Fruit fly (Drosophila melanogaster) whole organism, prepupa: ENCODE measurements around the gene CG10681.

Experiments
- Blimp-1 ChIP-seq: fragments of 200-800 bp; sonication (Bioruptor generic); optimal IDR thresholded peaks from 3 replicates; lab custom pipeline; 2017; ENCODE audit warnings: missing biosample characterization, missing genetic modification characterization, mild to moderate bottlenecking, moderate library complexity, missing genetic modification reagents
- CG10631 ChIP-seq: fragments of 200-800 bp; sonication (Bioruptor generic); optimal IDR thresholded peaks from 2 replicates; lab custom pipeline; 2016; ENCODE audit warnings: missing biosample characterization, missing genetic modification characterization
- CG11294 ChIP-seq: fragments of 200-800 bp; sonication (Bioruptor generic); IDR thresholded peaks from 2 replicates; pipeline ENCODE4 v1.3.6; 2022; ENCODE audit warnings: missing biosample characterization, missing genetic modification characterization
- CG11762 ChIP-seq: fragments of 200-800 bp; sonication (Bioruptor generic); optimal IDR thresholded peaks from 3 replicates; lab custom pipeline; 2016; ENCODE audit warnings: missing biosample characterization, missing genetic modification characterization; ENCODE audit not compliant: insufficient read depth
- CG11902 ChIP-seq: fragments of 200-800 bp; sonication (Bioruptor generic); optimal IDR thresholded peaks from 3 replicates; lab custom pipeline; 2016; ENCODE audit warnings: missing biosample characterization, missing genetic modification characterization
- CG1621 ChIP-seq: fragments of 200-800 bp; sonication (Bioruptor generic); optimal IDR thresholded peaks from 3 replicates; lab custom pipeline; 2018; ENCODE audit warnings: missing biosample characterization, mild to moderate bottlenecking, missing genetic modification characterization
- CG16779 ChIP-seq: fragments of 200-800 bp; sonication (Bioruptor generic); optimal IDR thresholded peaks from 3 replicates; lab custom pipeline; 2017; ENCODE audit warnings: missing biosample characterization, mild to moderate bottlenecking, missing genetic modification characterization
- CG3032 ChIP-seq: fragments of 200-800 bp; optimal IDR thresholded peaks from 2 replicates; lab custom pipeline; 2019; ENCODE audit warnings: missing biosample characterization, mild to moderate bottlenecking, missing genetic modification characterization, moderate library complexity
- CG31627 ChIP-seq: fragments of 200-800 bp; sonication (Bioruptor generic); optimal IDR thresholded peaks from 3 replicates; lab custom pipeline; 2016; ENCODE audit warnings: missing biosample characterization, missing genetic modification characterization
- CG34406 ChIP-seq: fragments of 200-800 bp; sonication (Bioruptor generic); optimal IDR thresholded peaks from 3 replicates; lab custom pipeline; 2016; ENCODE audit warnings: missing biosample characterization, missing genetic modification characterization
- CG3919 ChIP-seq: fragments of 200-800 bp; sonication (Bioruptor generic); optimal IDR thresholded peaks from 3 replicates; lab custom pipeline; 2016; ENCODE audit warnings: missing biosample characterization, missing genetic modification characterization
- CG4318 ChIP-seq: fragments of 200-800 bp; sonication (Bioruptor generic); optimal IDR thresholded peaks from 3 replicates; lab custom pipeline; 2017; ENCODE audit warnings: missing biosample characterization, mild to moderate bottlenecking, missing genetic modification characterization
- CG6163 ChIP-seq: fragments of 200-800 bp; sonication (Bioruptor generic); IDR thresholded peaks from 3 replicates; pipeline ENCODE4 v1.3.6; 2022; ENCODE audit warnings: missing biosample characterization, missing genetic modification characterization
- CG6854 ChIP-seq: fragments of 200-800 bp; sonication (Bioruptor generic); optimal IDR thresholded peaks from 2 replicates; lab custom pipeline; 2017; ENCODE audit warnings: missing biosample characterization, mild to moderate bottlenecking, missing genetic modification characterization
- CG7368 ChIP-seq: fragments of 200-800 bp; sonication (Bioruptor generic); optimal IDR thresholded peaks from 3 replicates; lab custom pipeline; 2016; ENCODE audit warnings: missing biosample characterization, missing genetic modification characterization
- CG8319 ChIP-seq: fragments of 200-800 bp; sonication (Bioruptor generic); optimal IDR thresholded peaks from 3 replicates; lab custom pipeline; 2016; ENCODE audit warnings: missing biosample characterization, missing genetic modification characterization
- CG8632 ChIP-seq: fragments of 200-800 bp; sonication (Bioruptor generic); optimal IDR thresholded peaks from 3 replicates; lab custom pipeline; 2016; ENCODE audit warnings: missing biosample characterization, missing genetic modification characterization
- CG9139 ChIP-seq: fragments of 200-800 bp; sonication (Bioruptor generic); optimal IDR thresholded peaks from 3 replicates; lab custom pipeline; 2017; ENCODE audit warnings: missing biosample characterization, mild to moderate bottlenecking, missing genetic modification characterization
- Eip75B ChIP-seq: fragments of 200-800 bp; sonication (Bioruptor generic); optimal IDR thresholded peaks from 3 replicates; lab custom pipeline; 2016; ENCODE audit warnings: missing biosample characterization, missing genetic modification characterization
- Eip93F ChIP-seq: fragments of 200-800 bp; sonication (Bioruptor generic); optimal IDR thresholded peaks from 2 replicates; lab custom pipeline; 2016; ENCODE audit warnings: missing biosample characterization, mild to moderate bottlenecking, missing genetic modification characterization
- Ets21C ChIP-seq: fragments of 200-800 bp; sonication (Bioruptor generic); optimal IDR thresholded peaks from 3 replicates; lab custom pipeline; 2016; ENCODE audit warnings: missing biosample characterization, missing genetic modification characterization
- Ets96B ChIP-seq: fragments of 200-800 bp; optimal IDR thresholded peaks from 2 replicates; lab custom pipeline; 2019; ENCODE audit warnings: missing biosample characterization, mild to moderate bottlenecking, missing genetic modification characterization, moderate library complexity
- Hr38 ChIP-seq: sonication (Bioruptor generic); optimal IDR thresholded peaks from 2 replicates; lab custom pipeline; 2016; ENCODE audit warnings: missing biosample characterization, missing genetic modification characterization
- Hr39 ChIP-seq: fragments of 200-800 bp; sonication (Bioruptor generic); optimal IDR thresholded peaks from 2 replicates; lab custom pipeline; 2016; ENCODE audit warnings: missing biosample characterization, missing genetic modification characterization
- Met ChIP-seq: fragments of 200-800 bp; sonication (Bioruptor generic); optimal IDR thresholded peaks from 3 replicates; lab custom pipeline; 2016; ENCODE audit warnings: missing biosample characterization, missing genetic modification characterization
- OdsH ChIP-seq: fragments of 200-800 bp; sonication (Bioruptor generic); optimal IDR thresholded peaks from 3 replicates; lab custom pipeline; 2016; ENCODE audit warnings: missing biosample characterization, missing genetic modification characterization
- Smox ChIP-seq: fragments of 200-800 bp; sonication (Bioruptor generic); optimal IDR thresholded peaks from 3 replicates; lab custom pipeline; 2016; ENCODE audit warnings: missing biosample characterization, missing genetic modification characterization
- Sox102F ChIP-seq: fragments of 200-800 bp; sonication (Bioruptor generic); optimal IDR thresholded peaks from 2 replicates; lab custom pipeline; 2016; ENCODE audit warnings: missing biosample characterization, mild to moderate bottlenecking, missing genetic modification characterization
- Sox14 ChIP-seq: fragments of 200-800 bp; sonication (Bioruptor generic); optimal IDR thresholded peaks from 3 replicates; lab custom pipeline; 2016; ENCODE audit warnings: missing biosample characterization, missing genetic modification characterization
- Sox15 ChIP-seq: fragments of 200-800 bp; sonication (Bioruptor generic); optimal IDR thresholded peaks from 3 replicates; lab custom pipeline; 2016; ENCODE audit warnings: missing biosample characterization, missing genetic modification characterization
- achi ChIP-seq: fragments of 200-800 bp; sonication (Bioruptor generic); optimal IDR thresholded peaks from 3 replicates; lab custom pipeline; 2016; ENCODE audit warnings: missing biosample characterization, missing genetic modification characterization
- acj6 ChIP-seq: fragments of 200-800 bp; sonication (Bioruptor generic); optimal IDR thresholded peaks from 3 replicates; lab custom pipeline; 2016; ENCODE audit warnings: missing biosample characterization, missing genetic modification characterization
- cyc ChIP-seq: fragments of 200-800 bp; sonication (Bioruptor generic); optimal IDR thresholded peaks from 3 replicates; lab custom pipeline; 2016; ENCODE audit warnings: missing biosample characterization, missing genetic modification characterization
- dac ChIP-seq: fragments of 200-800 bp; sonication (Bioruptor generic); optimal IDR thresholded peaks from 2 replicates; lab custom pipeline; 2017; ENCODE audit warnings: missing biosample characterization, mild to moderate bottlenecking, missing genetic modification characterization
- dsx ChIP-seq: fragments of 200-800 bp; optimal IDR thresholded peaks from 3 replicates; lab custom pipeline; 2019; ENCODE audit warnings: missing biosample characterization, mild to moderate bottlenecking, missing genetic modification characterization, moderate library complexity; ENCODE audit not compliant: poor library complexity, severe bottlenecking
- eg ChIP-seq: fragments of 200-800 bp; sonication (Bioruptor generic); IDR thresholded peaks from 3 replicates; pipeline ENCODE4 v1.3.6; 2022; ENCODE audit warnings: missing biosample characterization, missing genetic modification characterization
- esn ChIP-seq: fragments of 200-800 bp; sonication (Bioruptor generic); optimal IDR thresholded peaks from 2 replicates; lab custom pipeline; 2016; ENCODE audit warnings: missing biosample characterization, mild to moderate bottlenecking, missing genetic modification characterization, moderate library complexity
- fd59A ChIP-seq: fragments of 200-800 bp; sonication (Bioruptor generic); optimal IDR thresholded peaks from 2 replicates; lab custom pipeline; 2017; ENCODE audit warnings: missing biosample characterization, mild to moderate bottlenecking, missing genetic modification characterization, missing genetic modification reagents
- fd85E ChIP-seq: fragments of 200-800 bp; sonication (Bioruptor generic); optimal IDR thresholded peaks from 3 replicates; lab custom pipeline; 2016; ENCODE audit warnings: missing biosample characterization, missing genetic modification characterization
- lz ChIP-seq: fragments of 200-800 bp; sonication (Bioruptor generic); optimal IDR thresholded peaks from 3 replicates; lab custom pipeline; 2016; ENCODE audit warnings: missing biosample characterization, missing genetic modification characterization
- net ChIP-seq: fragments of 200-800 bp; sonication (Bioruptor generic); optimal IDR thresholded peaks from 3 replicates; lab custom pipeline; 2016; ENCODE audit warnings: missing biosample characterization, missing genetic modification characterization
- pdm3 ChIP-seq: fragments of 200-800 bp; sonication (Bioruptor generic); optimal IDR thresholded peaks from 3 replicates; lab custom pipeline; 2016; ENCODE audit warnings: missing biosample characterization, missing genetic modification characterization
- salr ChIP-seq, 2 experiments: fragments of 200-800 bp; sonication (Bioruptor generic); optimal IDR thresholded peaks; 3 replicates each; lab custom pipeline; 2016 to 2018; ENCODE audit warnings: missing biosample characterization in 2 of 2, missing genetic modification characterization in 2 of 2, mild to moderate bottlenecking in 1 of 2
- spab ChIP-seq: fragments of 200-800 bp; sonication (Bioruptor generic); optimal IDR thresholded peaks from 2 replicates; lab custom pipeline; 2017; ENCODE audit warnings: missing biosample characterization, mild to moderate bottlenecking, missing genetic modification characterization, missing genetic modification reagents
- ss ChIP-seq, 2 experiments: fragments of 200-800 bp; sonication (Bioruptor generic); optimal IDR thresholded peaks; 2 replicates in 1 of 2; 3 replicates in 1 of 2; lab custom pipeline; 2017 to 2018; ENCODE audit warnings: mild to moderate bottlenecking in 2 of 2, missing biosample characterization in 2 of 2, missing genetic modification characterization in 2 of 2, moderate library complexity in 1 of 2
- topi ChIP-seq: fragments of 200-800 bp; sonication (Bioruptor generic); optimal IDR thresholded peaks from 3 replicates; lab custom pipeline; 2016; ENCODE audit warnings: missing biosample characterization, missing genetic modification characterization
- vri ChIP-seq: fragments of 200-800 bp; sonication (Bioruptor generic); optimal IDR thresholded peaks from 3 replicates; lab custom pipeline; 2016; ENCODE audit warnings: missing biosample characterization, mild to moderate bottlenecking, missing genetic modification characterization

CG10681 gene

dm6 chr3L:12455034-12455433, 46.3 kb upstream of the CG10681 start (continued):
- TF ChIP-seq dac (GFP tag; lab: Kevin White, UChicago) (no peak), net (GFP tag; lab: Kevin White, UChicago) (peak; percentile 20), CG8319 (no peak), Eip75B (GFP tag; lab: Kevin White, UChicago) (no peak), CG7368 (GFP tag; lab: Kevin White, UChicago) (no peak), CG31627 (GFP tag; lab: Kevin White, UChicago) (no peak), vri (GFP tag; lab: Kevin White, UChicago) (no peak), Sox102F (GFP tag; lab: Kevin White, UChicago) (no peak), Blimp-1 (GFP tag; lab: Kevin White, UChicago) (no peak)

- TF ChIP-seq fd59A (GFP tag; lab: Kevin White, UChicago) = peak; percentile 55
- peak; percentile 61 for TF ChIP-seq CG10631 (GFP tag; lab: Kevin White, UChicago)
- peak; percentile 66 for TF ChIP-seq CG34406 (GFP tag; lab: Kevin White, UChicago)
- TF ChIP-seq CG11294 = no peak
- TF ChIP-seq salr (GFP tag; optimal IDR thresholded peaks at IDR 0.05; lab: Kevin White, UChicago) = peak in 1 of 2 experiments; percentile 63
- TF ChIP-seq Eip93F (GFP tag; lab: Kevin White, UChicago) = no peak
- TF ChIP-seq Ets96B (tag; lab: Kevin White, UChicago) = peak; percentile 62
- TF ChIP-seq net (GFP tag; lab: Kevin White, UChicago) = peak; percentile 38
- peak; percentile 50 for TF ChIP-seq CG8632
- peak; percentile 71 for TF ChIP-seq acj6
- TF ChIP-seq spab (GFP tag; lab: Kevin White, UChicago) = peak; percentile 51
- TF ChIP-seq CG16779 (tag; lab: Kevin White, UChicago) = no peak
- TF ChIP-seq CG4318 = peak; percentile 34
- TF ChIP-seq dsx (GFP tag; lab: Kevin White, UChicago) = peak; percentile 66
- TF ChIP-seq CG31627 (GFP tag; lab: Kevin White, UChicago) = peak; percentile 41
- TF ChIP-seq Sox102F (GFP tag; lab: Kevin White, UChicago) = peak; percentile 27
- TF ChIP-seq Ets21C (GFP tag; lab: Kevin White, UChicago) = peak; percentile 18
- peak; percentile 10 for TF ChIP-seq vri (GFP tag; lab: Kevin White, UChicago)
- TF ChIP-seq CG3032 (tag; lab: Kevin White, UChicago) = peak; percentile 65
- TF ChIP-seq Met (GFP tag; lab: Kevin White, UChicago) = peak; percentile 70
- no peak for TF ChIP-seq dac (GFP tag; lab: Kevin White, UChicago)
- peak; percentile 47 for TF ChIP-seq pdm3 (GFP tag; lab: Kevin White, UChicago)
- TF ChIP-seq achi = peak; percentile 69
- peak; percentile 52 for TF ChIP-seq CG11762 (GFP tag; lab: Kevin White, UChicago)
- no peak for TF ChIP-seq CG6854 (GFP tag; lab: Kevin White, UChicago)
- TF ChIP-seq CG6163 (GFP tag; lab: Robert Waterston, UW) = no peak
- TF ChIP-seq Eip75B (GFP tag; lab: Kevin White, UChicago) = peak; percentile 48
- peak; percentile 31 for TF ChIP-seq Hr39 (GFP tag; lab: Kevin White, UChicago)
- peak; percentile 47 for TF ChIP-seq cyc (GFP tag; lab: Kevin White, UChicago)
- no peak for TF ChIP-seq eg (GFP tag; lab: Robert Waterston, UW)
- peak; percentile 79 for TF ChIP-seq CG3919 (GFP tag; lab: Kevin White, UChicago)
- peak; percentile 63 for TF ChIP-seq OdsH (GFP tag; lab: Kevin White, UChicago)
- TF ChIP-seq topi (GFP tag; lab: Kevin White, UChicago) = peak; percentile 53
- TF ChIP-seq esn (GFP tag; lab: Kevin White, UChicago) = peak; percentile 70
- TF ChIP-seq ss (GFP tag; optimal IDR thresholded peaks at IDR 0.05; lab: Kevin White, UChicago) = peak; percentile 29 to 60
- TF ChIP-seq Sox15 (GFP tag; lab: Kevin White, UChicago) = peak; percentile 26
- TF ChIP-seq lz (GFP tag; lab: Kevin White, UChicago) = peak; percentile 40
- no peak for TF ChIP-seq fd85E (GFP tag; lab: Kevin White, UChicago)
- TF ChIP-seq CG1621 (tag; lab: Kevin White, UChicago) = no peak
- TF ChIP-seq CG9139 (GFP tag; lab: Kevin White, UChicago) = peak; percentile 36
- peak; percentile 60 for TF ChIP-seq Smox
- peak; percentile 26 for TF ChIP-seq CG11902 (GFP tag; lab: Kevin White, UChicago)
- peak; percentile 50 for TF ChIP-seq Sox14
- no peak for TF ChIP-seq Hr38
These were observed 44.2 kb upstream of the CG10681 start for dm6 chr3L:12456916-12457662.
